Fruit fly (Drosophila melanogaster) whole organism, embryonic: Measurements from ENCODE around the gene Gem4b.

Experiments used
- B-H1 ChIP-seq: fragments of 200-800 bp; sonication (Bioruptor generic); IDR thresholded peaks from 3 replicates; pipeline ENCODE4 v1.3.6; 2022; ENCODE audit warnings: missing biosample characterization, missing genetic modification characterization
- CG10959 ChIP-seq: fragments of 200-800 bp; sonication (Bioruptor generic); IDR thresholded peaks from 2 replicates; pipeline ENCODE4 v1.3.6; 2022; ENCODE audit warnings: missing biosample characterization, missing genetic modification characterization
- CG12071 ChIP-seq: fragments of 200-800 bp; sonication (Bioruptor generic); optimal IDR thresholded peaks from 3 replicates; lab custom pipeline; 2018; ENCODE audit warnings: missing biosample characterization, mild to moderate bottlenecking, missing genetic modification characterization
- CG13775 ChIP-seq: fragments of 200-800 bp; sonication (Bioruptor generic); optimal IDR thresholded peaks from 3 replicates; lab custom pipeline; 2017; ENCODE audit warnings: missing biosample characterization, mild to moderate bottlenecking, missing genetic modification characterization
- CG15011 ChIP-seq: fragments of 200-800 bp; sonication (Bioruptor generic); optimal IDR thresholded peaks from 3 replicates; lab custom pipeline; 2018; ENCODE audit warnings: missing biosample characterization, mild to moderate bottlenecking, missing genetic modification characterization
- CG15514 ChIP-seq: fragments of 200-800 bp; sonication (Bioruptor generic); optimal IDR thresholded peaks from 3 replicates; lab custom pipeline; 2017; ENCODE audit warnings: missing biosample characterization, missing genetic modification characterization, mild to moderate bottlenecking, moderate library complexity, missing genetic modification reagents
- CG1603 ChIP-seq: fragments of 200-800 bp; sonication (Bioruptor generic); optimal IDR thresholded peaks from 2 replicates; lab custom pipeline; 2019; ENCODE audit warnings: missing biosample characterization, mild to moderate bottlenecking, missing genetic modification characterization, moderate library complexity
- CG16815 ChIP-seq: fragments of 200-800 bp; sonication (Bioruptor generic); optimal IDR thresholded peaks from 3 replicates; lab custom pipeline; 2017; ENCODE audit warnings: missing biosample characterization, mild to moderate bottlenecking, missing genetic modification characterization
- CG18476 ChIP-seq: fragments of 200-800 bp; sonication (Bioruptor generic); optimal IDR thresholded peaks from 2 replicates; lab custom pipeline; 2016; ENCODE audit warnings: missing biosample characterization, mild to moderate bottlenecking, missing genetic modification characterization
- CG18599 ChIP-seq: fragments of 200-800 bp; sonication (Bioruptor generic); optimal IDR thresholded peaks from 3 replicates; lab custom pipeline; 2017; ENCODE audit warnings: missing biosample characterization, missing genetic modification characterization, mild to moderate bottlenecking, moderate library complexity, missing genetic modification reagents
- CG18764 ChIP-seq: fragments of 200-800 bp; sonication (Bioruptor generic); optimal IDR thresholded peaks from 3 replicates; lab custom pipeline; 2016; ENCODE audit warnings: missing biosample characterization, missing genetic modification characterization
- CG2116 ChIP-seq: fragments of 200-800 bp; sonication (Bioruptor generic); optimal IDR thresholded peaks from 3 replicates; lab custom pipeline; 2018; ENCODE audit warnings: missing biosample characterization, mild to moderate bottlenecking, missing genetic modification characterization
- CG2875 ChIP-seq: fragments of 200-800 bp; sonication (Bioruptor generic); optimal IDR thresholded peaks from 2 replicates; lab custom pipeline; 2017; ENCODE audit warnings: missing biosample characterization, mild to moderate bottlenecking, missing genetic modification characterization, missing genetic modification reagents
- CG30403 ChIP-seq: fragments of 200-800 bp; sonication (Bioruptor generic); optimal IDR thresholded peaks from 3 replicates; lab custom pipeline; 2016; ENCODE audit warnings: missing biosample characterization, missing genetic modification characterization
- CG6683 ChIP-seq: fragments of 200-800 bp; sonication (Bioruptor generic); optimal IDR thresholded peaks from 2 replicates; lab custom pipeline; 2017; ENCODE audit warnings: missing biosample characterization, mild to moderate bottlenecking, missing genetic modification characterization, missing genetic modification reagents
- CG6791 ChIP-seq: fragments of 200-800 bp; sonication (Bioruptor generic); IDR thresholded peaks from 3 replicates; pipeline ENCODE4 v1.3.6; 2022; ENCODE audit warnings: missing biosample characterization, missing genetic modification characterization; ENCODE audit not compliant: partially characterized antibody
- CG7271 ChIP-seq: fragments of 200-800 bp; sonication (Bioruptor generic); optimal IDR thresholded peaks from 2 replicates; lab custom pipeline; 2018; ENCODE audit warnings: missing biosample characterization, mild to moderate bottlenecking, missing genetic modification characterization, moderate library complexity
- CG8290 ChIP-seq, 3 experiments: fragments of 200-800 bp; sonication (Bioruptor generic); optimal IDR thresholded peaks; 2 replicates each; lab custom pipeline; 2016 to 2019; ENCODE audit warnings: missing biosample characterization in 3 of 3, missing genetic modification characterization in 3 of 3, mild to moderate bottlenecking in 2 of 3, moderate library complexity in 1 of 3
- CHES-1-like ChIP-seq: fragments of 200-800 bp; sonication (Bioruptor generic); optimal IDR thresholded peaks from 2 replicates; lab custom pipeline; 2016; ENCODE audit warnings: missing biosample characterization, missing genetic modification characterization
- Fer1 ChIP-seq: fragments of 200-800 bp; sonication (Bioruptor generic); optimal IDR thresholded peaks from 2 replicates; lab custom pipeline; 2017; ENCODE audit warnings: missing biosample characterization, mild to moderate bottlenecking, missing genetic modification characterization
- GATAe ChIP-seq: fragments of 200-800 bp; sonication (Bioruptor generic); conservative IDR thresholded peaks from 2 replicates; pipeline ENCODE4 v1.3.6; 2022; ENCODE audit warnings: missing biosample characterization, missing genetic modification characterization
- Hr51 ChIP-seq, 2 experiments: fragments of 200-800 bp; sonication (Bioruptor generic); optimal IDR thresholded peaks; 2 replicates in 1 of 2; 3 replicates in 1 of 2; lab custom pipeline; 2016 to 2018; ENCODE audit warnings: missing biosample characterization in 2 of 2, missing genetic modification characterization in 2 of 2, mild to moderate bottlenecking in 1 of 2, moderate library complexity in 1 of 2
- MESR4 ChIP-seq: fragments of 200-800 bp; sonication (Bioruptor generic); optimal IDR thresholded peaks from 2 replicates; lab custom pipeline; 2018; ENCODE audit warnings: missing biosample characterization, mild to moderate bottlenecking, missing genetic modification characterization, moderate library complexity
- Opbp ChIP-seq: fragments of 200-800 bp; sonication (Bioruptor generic); IDR thresholded peaks from 3 replicates; pipeline ENCODE4 v1.3.6; 2022; ENCODE audit warnings: missing biosample characterization, missing genetic modification characterization; ENCODE audit not compliant: partially characterized antibody
- Rfx ChIP-seq: fragments of 200-800 bp; sonication (Bioruptor generic); IDR thresholded peaks from 2 replicates; pipeline ENCODE4 v1.3.6; 2022; ENCODE audit warnings: missing biosample characterization, missing genetic modification characterization
- Six4 ChIP-seq: fragments of 200-800 bp; sonication (Bioruptor generic); optimal IDR thresholded peaks from 2 replicates; lab custom pipeline; 2016; ENCODE audit warnings: missing biosample characterization, missing genetic modification characterization
- Sox102F ChIP-seq: fragments of 200-800 bp; sonication (Bioruptor generic); optimal IDR thresholded peaks from 2 replicates; lab custom pipeline; 2018; ENCODE audit warnings: missing biosample characterization, mild to moderate bottlenecking, missing genetic modification characterization, moderate library complexity
- Stat92E ChIP-seq, 3 experiments: fragments of >200 bp in 2 of 3; fragments of 200-800 bp in 1 of 3; sonication (Bioruptor generic) in 1 of 3; optimal IDR thresholded peaks; 2 replicates each; lab custom pipeline; 2017 to 2019; ENCODE audit warnings: missing biosample characterization in 3 of 3, missing genetic modification characterization in 3 of 3, mild to moderate bottlenecking in 1 of 3, moderate library complexity in 1 of 3
- Tbp ChIP-seq: fragments of >200 bp; optimal IDR thresholded peaks from 2 replicates; lab custom pipeline; 2018; ENCODE audit warnings: missing biosample characterization, missing genetic modification characterization
- Vsx1 ChIP-seq: fragments of 200-800 bp; sonication (Bioruptor generic); optimal IDR thresholded peaks from 2 replicates; lab custom pipeline; 2017; ENCODE audit warnings: missing biosample characterization, mild to moderate bottlenecking, missing genetic modification characterization, missing genetic modification reagents
- Xbp1 ChIP-seq: fragments of 200-800 bp; sonication (Bioruptor generic); optimal IDR thresholded peaks from 3 replicates; lab custom pipeline; 2016; ENCODE audit warnings: missing biosample characterization, mild to moderate bottlenecking, missing genetic modification characterization
- ab ChIP-seq: fragments of 200-800 bp; sonication (Bioruptor generic); optimal IDR thresholded peaks from 2 replicates; lab custom pipeline; 2016; ENCODE audit warnings: missing biosample characterization, missing genetic modification characterization
- al ChIP-seq: fragments of 200-800 bp; sonication (Bioruptor generic); IDR thresholded peaks from 2 replicates; pipeline ENCODE4 v1.3.6; 2022; ENCODE audit warnings: missing biosample characterization, missing genetic modification characterization
- croc ChIP-seq: fragments of 200-800 bp; sonication (Bioruptor generic); conservative IDR thresholded peaks from 3 replicates; pipeline ENCODE4 v1.3.6; 2022; ENCODE audit warnings: missing biosample characterization, missing genetic modification characterization
- dati ChIP-seq: fragments of 200-800 bp; sonication (Bioruptor generic); IDR thresholded peaks from 2 replicates; pipeline ENCODE4 v1.3.6; 2022; ENCODE audit warnings: missing biosample characterization, missing genetic modification characterization
- emc ChIP-seq: fragments of 200-800 bp; sonication (Bioruptor generic); optimal IDR thresholded peaks from 2 replicates; lab custom pipeline; 2016; ENCODE audit warnings: missing biosample characterization, missing genetic modification characterization
- eyg ChIP-seq: fragments of 200-800 bp; sonication (Bioruptor generic); optimal IDR thresholded peaks from 3 replicates; lab custom pipeline; 2016; ENCODE audit warnings: missing biosample characterization, missing genetic modification characterization
- fu2 ChIP-seq: fragments of 200-800 bp; sonication (Bioruptor generic); optimal IDR thresholded peaks from 2 replicates; lab custom pipeline; 2016; ENCODE audit warnings: missing biosample characterization, missing genetic modification characterization
- gsb-n ChIP-seq: fragments of 200-800 bp; sonication (Bioruptor generic); optimal IDR thresholded peaks from 3 replicates; lab custom pipeline; 2018; ENCODE audit warnings: missing biosample characterization, mild to moderate bottlenecking, missing genetic modification characterization
- gt ChIP-seq: fragments of 200-800 bp; sonication (Bioruptor generic); IDR thresholded peaks from 2 replicates; pipeline ENCODE4 v1.3.6; 2022; ENCODE audit warnings: missing biosample characterization, missing genetic modification characterization
- ham ChIP-seq: fragments of 200-800 bp; sonication (Bioruptor generic); IDR thresholded peaks from 2 replicates; pipeline ENCODE4 v1.3.6; 2022; ENCODE audit warnings: missing biosample characterization, missing genetic modification characterization
- hb ChIP-seq: fragments of 200-800 bp; sonication (Bioruptor generic); IDR thresholded peaks from 3 replicates; pipeline ENCODE4 v1.3.6; 2022; ENCODE audit warnings: missing biosample characterization, missing genetic modification characterization; ENCODE audit not compliant: partially characterized antibody
- jigr1 ChIP-seq: fragments of 200-800 bp; sonication (Bioruptor generic); IDR thresholded peaks from 3 replicates; pipeline ENCODE4 v1.3.6; 2022; ENCODE audit warnings: missing biosample characterization, missing genetic modification characterization
- kah ChIP-seq: fragments of 200-800 bp; sonication (Bioruptor generic); optimal IDR thresholded peaks from 2 replicates; lab custom pipeline; 2018; ENCODE audit warnings: missing biosample characterization, mild to moderate bottlenecking, missing genetic modification characterization
- klu ChIP-seq: fragments of 200-800 bp; sonication (Bioruptor generic); IDR thresholded peaks from 2 replicates; pipeline ENCODE4 v1.3.6; 2022; ENCODE audit warnings: missing biosample characterization, missing genetic modification characterization
- repo ChIP-seq: fragments of 200-800 bp; sonication (Bioruptor generic); optimal IDR thresholded peaks from 2 replicates; lab custom pipeline; 2016; ENCODE audit warnings: missing biosample characterization, missing genetic modification characterization
- rib ChIP-seq: fragments of 200-800 bp; sonication (Bioruptor generic); IDR thresholded peaks from 2 replicates; pipeline ENCODE4 v1.3.6; 2022; ENCODE audit warnings: missing biosample characterization, missing genetic modification characterization
- sc ChIP-seq, 3 experiments: fragments of >200 bp in 2 of 3; fragments of 200-800 bp in 1 of 3; sonication (Bioruptor generic) in 1 of 3; optimal IDR thresholded peaks; 2 replicates in 2 of 3; 3 replicates in 1 of 3; lab custom pipeline; 2017; ENCODE audit warnings: mild to moderate bottlenecking in 1 of 3, missing biosample characterization in 1 of 3, missing genetic modification characterization in 1 of 3, missing genetic modification reagents in 1 of 3
- stwl ChIP-seq: fragments of 200-800 bp; sonication (Bioruptor generic); optimal IDR thresholded peaks from 3 replicates; lab custom pipeline; 2018; ENCODE audit warnings: missing biosample characterization, mild to moderate bottlenecking, missing genetic modification characterization, moderate library complexity
- zf30C ChIP-seq: fragments of 200-800 bp; sonication (Bioruptor generic); optimal IDR thresholded peaks from 3 replicates; lab custom pipeline; 2018; ENCODE audit warnings: missing biosample characterization, mild to moderate bottlenecking, missing genetic modification characterization

The Gem4b gene

DNA sequence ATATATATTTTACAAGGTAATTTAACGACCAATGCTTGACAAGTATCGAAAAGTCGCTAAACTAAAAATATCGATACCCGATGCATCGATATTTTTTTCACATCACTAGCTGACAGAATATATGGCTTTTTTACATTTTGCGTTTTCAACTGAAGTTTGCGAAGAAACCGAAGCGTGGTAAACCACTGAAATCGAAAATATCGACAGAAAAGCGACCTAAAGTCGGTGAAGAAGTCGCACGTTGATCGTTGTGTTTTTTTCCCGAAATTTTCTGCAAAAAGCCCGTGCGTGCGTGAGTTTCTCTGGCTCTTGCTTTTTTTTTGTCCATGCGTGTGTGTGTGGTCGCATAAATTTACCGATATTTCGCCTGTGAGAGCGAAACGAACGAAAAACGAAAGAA, 8.2 kb downstream of the Gem4b start, which contains the start of gene Vap33 (continued):
- no peak for TF ChIP-seq zf30C (GFP tag; lab: Kevin White, UChicago)
- TF ChIP-seq CG6683, result no peak
- TF ChIP-seq CG13775, result no peak
- no peak for TF ChIP-seq CG15011 (GFP tag; lab: Kevin White, UChicago)
- no peak for TF ChIP-seq Hr51 (GFP tag; optimal IDR thresholded peaks at IDR 0.05; lab: Kevin White, UChicago)
- no peak for TF ChIP-seq repo (GFP tag; lab: Kevin White, UChicago)
- TF ChIP-seq Vsx1 (GFP tag; lab: Kevin White, UChicago), result no peak
- TF ChIP-seq Sox102F (GFP tag; lab: Kevin White, UChicago), result no peak
- TF ChIP-seq fu2 (GFP tag; lab: Kevin White, UChicago), result no peak
- TF ChIP-seq MESR4 (GFP tag; lab: Kevin White, UChicago), result peak; percentile 57
- peak; percentile 42 for TF ChIP-seq CG2116 (GFP tag; lab: Kevin White, UChicago)
- TF ChIP-seq rib, result no peak
- no peak for TF ChIP-seq CG16815
- no peak for TF ChIP-seq sc (optimal IDR thresholded peaks at IDR 0.05; lab: Kevin White, UChicago)
- no peak for TF ChIP-seq sc (GFP tag; optimal IDR thresholded peaks at IDR 0.05; lab: Kevin White, UChicago)
- no peak for TF ChIP-seq CG8290 (GFP tag; optimal IDR thresholded peaks at IDR 0.05; lab: Kevin White, UChicago)
- no peak for TF ChIP-seq CG8290 (tag; optimal IDR thresholded peaks at IDR 0.05; lab: Kevin White, UChicago)
- TF ChIP-seq kah, result no peak
- TF ChIP-seq CG6791 (GFP tag; lab: Robert Waterston, UW), result peak; percentile 89
- no peak for TF ChIP-seq eyg (GFP tag; lab: Kevin White, UChicago)
- no peak for TF ChIP-seq gsb-n (tag; lab: Kevin White, UChicago)
- no peak for TF ChIP-seq CG15514 (GFP tag; lab: Kevin White, UChicago)
- no peak for TF ChIP-seq Stat92E (GFP tag; optimal IDR thresholded peaks at IDR 0.05; lab: Kevin White, UChicago)
- TF ChIP-seq al (GFP tag; lab: Robert Waterston, UW), result no peak
- TF ChIP-seq CG12071, result no peak
- no peak for TF ChIP-seq CG2875 (GFP tag; lab: Kevin White, UChicago)
- TF ChIP-seq CHES-1-like, result no peak
- TF ChIP-seq B-H1, result no peak
- TF ChIP-seq Six4 (GFP tag; lab: Kevin White, UChicago), result no peak
- no peak for TF ChIP-seq dati (GFP tag; lab: Robert Waterston, UW)
- no peak for TF ChIP-seq klu (GFP tag; lab: Robert Waterston, UW)
- TF ChIP-seq ab (GFP tag; lab: Kevin White, UChicago), result no peak
- no peak for TF ChIP-seq CG18476 (GFP tag; lab: Kevin White, UChicago)
- TF ChIP-seq jigr1 (GFP tag; lab: Robert Waterston, UW), result peak; percentile 67; the same call in 1 of the 3 replicates
- TF ChIP-seq gt, result no peak
- no peak for TF ChIP-seq GATAe (GFP tag; lab: Robert Waterston, UW)
- TF ChIP-seq Tbp, result no peak
- TF ChIP-seq croc (GFP tag; lab: Robert Waterston, UW), result no peak
- TF ChIP-seq hb (GFP tag; lab: Robert Waterston, UW), result peak; percentile 93
- no peak for TF ChIP-seq CG30403 (GFP tag; lab: Kevin White, UChicago)
- TF ChIP-seq Rfx (GFP tag; lab: Robert Waterston, UW), result no peak
- TF ChIP-seq CG7271 (tag; lab: Kevin White, UChicago), result no peak
- TF ChIP-seq Xbp1, result no peak
- peak; percentile 26 for TF ChIP-seq stwl
- no peak for TF ChIP-seq CG10959 (GFP tag; lab: Robert Waterston, UW)
- TF ChIP-seq Fer1, result no peak
- TF ChIP-seq CG18764 (GFP tag; lab: Kevin White, UChicago), result no peak
- TF ChIP-seq ham (GFP tag; lab: Robert Waterston, UW), result no peak
- TF ChIP-seq Opbp, result peak; percentile 89
- no peak for TF ChIP-seq CG18599 (GFP tag; lab: Kevin White, UChicago)
- no peak for TF ChIP-seq emc (GFP tag; lab: Kevin White, UChicago)
- no peak for TF ChIP-seq CG1603
